Worm (Caenorhabditis elegans) whole organism, late embryonic: ENCODE results near the gene txbp-3.

Source experiments
- C08G9.2 ChIP-seq: sonication (generic microtip); optimal IDR thresholded peaks from 2 replicates; lab custom pipeline; 2016; ENCODE audit warnings: mild to moderate bottlenecking, missing genetic modification characterization, moderate library complexity, missing compliant biosample characterization
- K02D7.2 ChIP-seq: sonication (generic microtip); optimal IDR thresholded peaks from 2 replicates; lab custom pipeline; 2017; ENCODE audit warnings: mild to moderate bottlenecking, missing genetic modification characterization, missing compliant biosample characterization
- T23F11.4 ChIP-seq: fragments of 200-800 bp; sonication (Bioruptor generic); optimal IDR thresholded peaks from 2 replicates; lab custom pipeline; 2018; ENCODE audit warnings: mild to moderate bottlenecking, missing genetic modification characterization, missing compliant biosample characterization
- Y22D7AL.16 ChIP-seq: sonication (generic microtip); optimal IDR thresholded peaks from 2 replicates; lab custom pipeline; 2016; ENCODE audit warnings: missing genetic modification characterization, missing compliant biosample characterization
- ahr-1 ChIP-seq: sonication (generic microtip); optimal IDR thresholded peaks from 2 replicates; lab custom pipeline; 2016; ENCODE audit warnings: missing genetic modification characterization, missing compliant biosample characterization
- ama-1 ChIP-seq: fragments of 150-350 bp; optimal IDR thresholded peaks from 2 replicates; lab custom pipeline; 2014
- ceh-14 ChIP-seq: sonication (generic microtip); optimal IDR thresholded peaks from 2 replicates; lab custom pipeline; 2016; ENCODE audit warnings: missing genotype, missing genetic modification characterization, missing compliant biosample characterization
- ceh-19 ChIP-seq: fragments of 200-800 bp; sonication (Bioruptor generic); optimal IDR thresholded peaks from 2 replicates; lab custom pipeline; 2018; ENCODE audit warnings: mild to moderate bottlenecking, missing genetic modification characterization, missing compliant biosample characterization
- ceh-22 ChIP-seq: sonication (generic microtip); optimal IDR thresholded peaks from 2 replicates; lab custom pipeline; 2017; ENCODE audit warnings: missing biosample characterization, missing genetic modification characterization
- ceh-30 ChIP-seq: fragments of 150-350 bp; optimal IDR thresholded peaks from 2 replicates; lab custom pipeline; 2014; ENCODE audit warnings: missing biosample characterization, missing genetic modification characterization
- ceh-31 ChIP-seq: sonication (generic microtip); optimal IDR thresholded peaks from 2 replicates; lab custom pipeline; 2016; ENCODE audit warnings: missing genetic modification characterization, missing compliant biosample characterization
- ceh-34 ChIP-seq: sonication (generic microtip); optimal IDR thresholded peaks from 2 replicates; lab custom pipeline; 2016; ENCODE audit warnings: mild to moderate bottlenecking, missing genetic modification characterization, missing compliant biosample characterization
- ceh-48 ChIP-seq: sonication (generic microtip); optimal IDR thresholded peaks from 2 replicates; lab custom pipeline; 2016; ENCODE audit warnings: missing genetic modification characterization, inconsistent platforms, missing compliant biosample characterization
- che-1 ChIP-seq: sonication (generic microtip); optimal IDR thresholded peaks from 2 replicates; lab custom pipeline; 2016; ENCODE audit warnings: mild to moderate bottlenecking, missing genetic modification characterization, missing compliant biosample characterization
- dve-1 ChIP-seq: sonication (generic microtip); optimal IDR thresholded peaks from 2 replicates; lab custom pipeline; 2017; ENCODE audit warnings: antibody characterized with exemption, mild to moderate bottlenecking, missing genetic modification characterization, missing compliant biosample characterization
- ets-4 ChIP-seq: sonication (generic microtip); optimal IDR thresholded peaks from 2 replicates; lab custom pipeline; 2016; ENCODE audit warnings: missing genetic modification characterization, missing compliant biosample characterization
- eyg-1 ChIP-seq: sonication (generic microtip); optimal IDR thresholded peaks from 2 replicates; lab custom pipeline; 2016; ENCODE audit warnings: missing genotype, missing genetic modification characterization, missing compliant biosample characterization
- fax-1 ChIP-seq: sonication (generic microtip); optimal IDR thresholded peaks from 2 replicates; lab custom pipeline; 2016; ENCODE audit warnings: missing genotype, missing genetic modification characterization, missing compliant biosample characterization
- fkh-10 ChIP-seq: fragments of 150-350 bp; optimal IDR thresholded peaks from 2 replicates; lab custom pipeline; 2014; ENCODE audit warnings: missing biosample characterization, missing genetic modification reagents, missing genetic modification characterization
- hlh-15 ChIP-seq: sonication (generic microtip); optimal IDR thresholded peaks from 2 replicates; lab custom pipeline; 2016; ENCODE audit warnings: missing genetic modification characterization, missing compliant biosample characterization
- hlh-30 ChIP-seq: sonication (generic microtip); optimal IDR thresholded peaks from 2 replicates; lab custom pipeline; 2017; ENCODE audit warnings: antibody characterized with exemption, missing genetic modification characterization, missing compliant biosample characterization; ENCODE audit not compliant: insufficient read depth
- hlh-6 ChIP-seq: sonication (generic microtip); optimal IDR thresholded peaks from 2 replicates; lab custom pipeline; 2016; ENCODE audit warnings: missing genotype, missing genetic modification characterization, missing compliant biosample characterization
- madf-2 ChIP-seq: sonication (generic microtip); optimal IDR thresholded peaks from 2 replicates; lab custom pipeline; 2017; ENCODE audit warnings: missing genetic modification characterization, missing compliant biosample characterization
- nhr-11 ChIP-seq: fragments of 150-350 bp; optimal IDR thresholded peaks from 2 replicates; lab custom pipeline; 2014; ENCODE audit warnings: missing biosample characterization, missing genetic modification characterization
- nhr-232 ChIP-seq: sonication (generic microtip); optimal IDR thresholded peaks from 2 replicates; lab custom pipeline; 2016; ENCODE audit warnings: missing genetic modification characterization, missing compliant biosample characterization
- npax-4 ChIP-seq: sonication (generic microtip); optimal IDR thresholded peaks from 2 replicates; lab custom pipeline; 2016; ENCODE audit warnings: missing genetic modification characterization, missing compliant biosample characterization
- odd-2 ChIP-seq: sonication (generic microtip); optimal IDR thresholded peaks from 2 replicates; lab custom pipeline; 2017; ENCODE audit warnings: antibody characterized with exemption, mild to moderate bottlenecking, missing genetic modification characterization, missing compliant biosample characterization
- pag-3 ChIP-seq: sonication (generic microtip); optimal IDR thresholded peaks from 2 replicates; lab custom pipeline; 2016; ENCODE audit warnings: missing compliant biosample characterization, missing genetic modification characterization, borderline replicate concordance
- pha-2 ChIP-seq: sonication (generic microtip); optimal IDR thresholded peaks from 2 replicates; lab custom pipeline; 2017; ENCODE audit warnings: mild to moderate bottlenecking, missing genetic modification characterization, missing compliant biosample characterization
- pros-1 ChIP-seq: fragments of 150-350 bp; optimal IDR thresholded peaks from 2 replicates; lab custom pipeline; 2014; ENCODE audit warnings: missing biosample characterization, missing genetic modification reagents, missing genetic modification characterization
- rnt-1 ChIP-seq: sonication (generic microtip); optimal IDR thresholded peaks from 2 replicates; lab custom pipeline; 2016; ENCODE audit warnings: missing genetic modification characterization, missing compliant biosample characterization
- sox-2 ChIP-seq: fragments of 200-800 bp; sonication (Bioruptor generic); IDR thresholded peaks from 2 replicates; pipeline ENCODE4 v1.3.6; 2022; ENCODE audit warnings: missing genetic modification reagents, missing genetic modification characterization, missing compliant biosample characterization
- sox-4 ChIP-seq: sonication (generic microtip); optimal IDR thresholded peaks from 2 replicates; lab custom pipeline; 2017; ENCODE audit warnings: mild to moderate bottlenecking, missing genetic modification characterization, inconsistent platforms, missing compliant biosample characterization
- tbx-2 ChIP-seq: sonication (generic microtip); optimal IDR thresholded peaks from 2 replicates; lab custom pipeline; 2016; ENCODE audit warnings: missing genetic modification characterization, missing compliant biosample characterization
- tbx-7 ChIP-seq: sonication (generic microtip); optimal IDR thresholded peaks from 2 replicates; lab custom pipeline; 2016; ENCODE audit warnings: missing genotype, missing genetic modification characterization, missing compliant biosample characterization
- unc-42 ChIP-seq: sonication (generic microtip); optimal IDR thresholded peaks from 2 replicates; lab custom pipeline; 2016; ENCODE audit warnings: missing genotype, missing genetic modification characterization, missing compliant biosample characterization
- unc-55 ChIP-seq: sonication (generic microtip); optimal IDR thresholded peaks from 2 replicates; lab custom pipeline; 2017; ENCODE audit warnings: missing biosample characterization, missing genetic modification reagents, missing genetic modification characterization
- unc-86 ChIP-seq: sonication (generic microtip); optimal IDR thresholded peaks from 2 replicates; lab custom pipeline; 2016; ENCODE audit warnings: missing genetic modification characterization, missing compliant biosample characterization
- zip-5 ChIP-seq: sonication (generic microtip); optimal IDR thresholded peaks from 2 replicates; lab custom pipeline; 2016; ENCODE audit warnings: missing genetic modification characterization, missing compliant biosample characterization

Gene txbp-3

ce11 chrIII:5012460-5012859 lies 34.8 kb downstream of the txbp-3 start:
- no peak for TF ChIP-seq ceh-30 (tag; lab: Kevin White, UChicago)
- no peak for TF ChIP-seq pha-2 (tag; lab: Kevin White, UChicago)
- no peak for TF ChIP-seq unc-86 (tag; lab: Kevin White, UChicago)
- TF ChIP-seq sox-4 (tag; lab: Kevin White, UChicago): no peak
- TF ChIP-seq pros-1 (tag; lab: Kevin White, UChicago): no peak
- TF ChIP-seq rnt-1: no peak
- TF ChIP-seq tbx-7 (tag; lab: Kevin White, UChicago): no peak
- no peak for TF ChIP-seq hlh-30 (tag; lab: Kevin White, UChicago)
- no peak for TF ChIP-seq pag-3 (tag; lab: Kevin White, UChicago)
- no peak for TF ChIP-seq ama-1
- no peak for TF ChIP-seq unc-42 (tag; lab: Kevin White, UChicago)
- no peak for TF ChIP-seq eyg-1
- no peak for TF ChIP-seq nhr-11 (tag; lab: Kevin White, UChicago)
- TF ChIP-seq T23F11.4: no peak
- TF ChIP-seq fkh-10 (GFP tag; lab: Kevin White, UChicago): no peak
- TF ChIP-seq odd-2 (tag; lab: Kevin White, UChicago): no peak
- no peak for TF ChIP-seq fax-1
- TF ChIP-seq hlh-6 (tag; lab: Kevin White, UChicago): no peak
- no peak for TF ChIP-seq hlh-15 (tag; lab: Kevin White, UChicago)
- TF ChIP-seq zip-5: no peak

DNA sequence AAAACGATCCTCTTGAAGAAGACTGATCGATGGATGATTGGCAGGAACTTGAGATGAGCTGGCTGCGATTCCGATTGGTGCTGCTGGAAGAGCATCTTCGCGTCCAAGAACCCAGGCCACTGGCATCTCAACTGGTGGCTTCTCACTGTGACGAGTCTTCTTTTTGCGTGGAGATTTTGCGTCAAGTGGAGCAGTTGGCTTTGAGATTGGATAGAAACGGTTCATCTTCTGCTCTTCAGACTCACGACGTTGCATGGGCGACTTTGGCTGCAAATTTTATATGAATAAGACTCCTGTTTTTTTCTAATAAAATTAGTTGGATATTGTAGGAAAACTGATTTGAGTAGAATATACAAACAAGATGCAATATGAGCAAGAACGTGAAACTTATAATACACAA lies 36.5 kb downstream of the txbp-3 start:
- TF ChIP-seq unc-55 (no peak), ceh-31 (no peak), madf-2 (no peak), nhr-232 (no peak), zip-5 (no peak), dve-1 (tag; lab: Kevin White, UChicago) (no peak), ceh-22 (tag; lab: Kevin White, UChicago) (no peak), ceh-34 (no peak), npax-4 (tag; lab: Kevin White, UChicago) (no peak), pros-1 (tag; lab: Kevin White, UChicago) (no peak), ama-1 (no peak), K02D7.2 (tag; lab: Kevin White, UChicago) (no peak), tbx-7 (tag; lab: Kevin White, UChicago) (no peak), tbx-2 (no peak), ahr-1 (tag; lab: Kevin White, UChicago) (no peak)

DNA sequence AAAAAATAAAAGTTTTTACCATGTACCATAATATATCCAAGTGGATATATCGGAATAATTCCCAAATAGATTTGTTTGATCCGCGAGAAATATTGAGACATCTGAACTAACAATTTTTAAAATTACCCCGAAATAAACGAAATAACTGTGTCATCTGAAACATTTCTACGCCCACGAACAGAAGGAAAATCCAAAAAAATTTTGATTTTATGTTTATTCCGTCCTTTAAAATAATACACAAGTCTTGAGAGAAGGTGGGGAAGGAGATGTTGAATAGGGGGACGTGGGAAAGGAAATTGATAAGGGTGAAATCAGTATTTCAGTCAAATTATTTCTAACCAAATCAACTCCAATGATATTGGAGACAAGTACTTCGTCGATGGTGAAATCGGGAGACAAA lies 38.5 kb downstream of the txbp-3 start, which contains the start of gene R144.11:
R144.11 (minus strand) TSS at position 101 of the 400 bp plus-strand sequence.
- no peak for TF ChIP-seq pros-1 (tag; lab: Kevin White, UChicago)
- no peak for TF ChIP-seq C08G9.2 (tag; lab: Kevin White, UChicago)
- no peak for TF ChIP-seq fkh-10 (GFP tag; lab: Kevin White, UChicago)
- no peak for TF ChIP-seq hlh-30 (tag; lab: Kevin White, UChicago)
- TF ChIP-seq pha-2 (tag; lab: Kevin White, UChicago): no peak
- no peak for TF ChIP-seq ceh-48
- no peak for TF ChIP-seq sox-2 (GFP tag; lab: Robert Waterston, UW)
- no peak for TF ChIP-seq npax-4 (tag; lab: Kevin White, UChicago)
- no peak for TF ChIP-seq Y22D7AL.16 (tag; lab: Kevin White, UChicago)
- TF ChIP-seq nhr-11 (tag; lab: Kevin White, UChicago): no peak
- TF ChIP-seq ceh-19 (GFP tag; lab: Kevin White, UChicago): no peak
- TF ChIP-seq ets-4: no peak
- no peak for TF ChIP-seq ceh-14 (tag; lab: Kevin White, UChicago)
- TF ChIP-seq rnt-1: no peak
- no peak for TF ChIP-seq eyg-1
- TF ChIP-seq zip-5: no peak
- TF ChIP-seq che-1: no peak
- TF ChIP-seq ceh-22 (tag; lab: Kevin White, UChicago): no peak
